Worm (Caenorhabditis elegans) whole organism, L2 larva: ENCODE measurements around the gene gei-15.
A peak's percentile ranks its signal among the peaks of the same experiment; 100 is the strongest.

Experiments
- aly-2 ChIP-seq: fragments of 150-350 bp; optimal IDR thresholded peaks from 2 replicates; lab custom pipeline; 2014; ENCODE audit warnings: missing biosample characterization, missing genetic modification characterization
- ama-1 ChIP-seq: fragments of 150-350 bp; optimal IDR thresholded peaks from 2 replicates; lab custom pipeline; 2018; ENCODE audit warnings: inconsistent platforms
- lin-13 ChIP-seq: fragments of 150-350 bp; optimal IDR thresholded peaks from 2 replicates; lab custom pipeline; 2014; ENCODE audit warnings: missing biosample characterization, missing genetic modification reagents, missing genetic modification characterization
- mab-5 ChIP-seq: fragments of 150-350 bp; optimal IDR thresholded peaks from 2 replicates; lab custom pipeline; 2014; ENCODE audit warnings: missing biosample characterization, missing genetic modification characterization
- nhr-11 ChIP-seq: fragments of 150-350 bp; optimal IDR thresholded peaks from 2 replicates; lab custom pipeline; 2014; ENCODE audit warnings: missing biosample characterization, missing genetic modification characterization
- nhr-12 ChIP-seq: fragments of 150-350 bp; optimal IDR thresholded peaks from 2 replicates; lab custom pipeline; 2014; ENCODE audit warnings: missing biosample characterization, missing genetic modification characterization
- nhr-25 ChIP-seq: fragments of 150-350 bp; sonication (generic microtip); optimal IDR thresholded peaks from 3 replicates; lab custom pipeline; 2014; ENCODE audit warnings: missing biosample characterization, missing genetic modification characterization
- peb-1 ChIP-seq: fragments of 150-350 bp; optimal IDR thresholded peaks from 2 replicates; lab custom pipeline; 2014; ENCODE audit warnings: missing biosample characterization, missing genetic modification characterization
- sem-4 ChIP-seq: fragments of 150-350 bp; optimal IDR thresholded peaks from 2 replicates; lab custom pipeline; 2014; ENCODE audit warnings: missing biosample characterization, missing genetic modification reagents, missing genetic modification characterization
- unc-39 ChIP-seq: fragments of 150-350 bp; optimal IDR thresholded peaks from 2 replicates; lab custom pipeline; 2014; ENCODE audit warnings: missing biosample characterization, missing genetic modification characterization
- unc-55 ChIP-seq: fragments of 150-350 bp; sonication (generic microtip); optimal IDR thresholded peaks from 3 replicates; lab custom pipeline; 2014; ENCODE audit warnings: missing biosample characterization, missing genetic modification reagents, missing genetic modification characterization
- unc-62 ChIP-seq: fragments of 150-350 bp; optimal IDR thresholded peaks from 2 replicates; lab custom pipeline; 2014; ENCODE audit warnings: missing biosample characterization, missing genetic modification reagents, missing genetic modification characterization
- ztf-11 ChIP-seq: sonication (generic microtip); optimal IDR thresholded peaks from 2 replicates; lab custom pipeline; 2017; ENCODE audit warnings: missing biosample characterization, missing genetic modification characterization

DNA sequence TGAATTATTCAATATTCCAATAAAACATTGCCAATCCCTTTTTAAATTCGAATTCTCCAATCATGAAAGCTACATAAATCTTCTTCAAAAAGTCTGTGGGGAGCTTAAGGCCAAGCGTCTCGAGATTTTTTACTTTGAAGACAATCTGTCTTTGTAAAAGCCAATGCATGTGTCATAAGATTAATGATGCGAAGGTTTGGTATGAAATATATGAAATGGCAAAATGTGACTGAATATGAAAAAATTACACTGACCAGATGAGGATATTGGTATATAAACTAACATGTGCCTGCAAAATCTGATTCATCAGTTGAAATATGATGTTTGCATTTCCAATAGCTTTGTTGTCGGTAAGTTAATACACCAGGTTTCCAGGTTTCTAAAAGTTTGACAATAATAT is 22.9 kb upstream of the gei-15 start, which contains the start of gene C53B7.2:
- TF ChIP-seq nhr-12 (tag; lab: Kevin White, UChicago) (no peak), aly-2 (tag; lab: Kevin White, UChicago) (no peak), unc-62 (GFP tag; lab: Kevin White, UChicago) (no peak), ama-1 (lab: Kevin White, UChicago) (no peak), sem-4 (tag; lab: Kevin White, UChicago) (no peak), unc-39 (tag; lab: Kevin White, UChicago) (no peak), unc-55 (GFP tag; lab: Kevin White, UChicago) (no peak), mab-5 (tag; lab: Kevin White, UChicago) (peak; percentile 72), nhr-25 (tag; lab: Kevin White, UChicago) (no peak), ztf-11 (tag; lab: Kevin White, UChicago) (no peak), nhr-11 (tag; lab: Kevin White, UChicago) (no peak), lin-13 (no peak), peb-1 (no peak)
